Worm (Caenorhabditis elegans) whole organism, late embryonic: Measurements from ENCODE around the gene srh-279.

Experiments
- C08G9.2 ChIP-seq: sonication (generic microtip); optimal IDR thresholded peaks from 2 replicates; lab custom pipeline; 2016; ENCODE audit warnings: mild to moderate bottlenecking, missing genetic modification characterization, moderate library complexity, missing compliant biosample characterization
- C38D4.7 ChIP-seq: fragments of 200-800 bp; sonication (Bioruptor generic); optimal IDR thresholded peaks from 2 replicates; lab custom pipeline; 2018; ENCODE audit warnings: mild to moderate bottlenecking, missing genetic modification characterization, moderate library complexity, missing compliant biosample characterization
- ahr-1 ChIP-seq: sonication (generic microtip); optimal IDR thresholded peaks from 2 replicates; lab custom pipeline; 2016; ENCODE audit warnings: missing genetic modification characterization, missing compliant biosample characterization
- ceh-14 ChIP-seq: sonication (generic microtip); optimal IDR thresholded peaks from 2 replicates; lab custom pipeline; 2016; ENCODE audit warnings: missing genotype, missing genetic modification characterization, missing compliant biosample characterization
- ceh-19 ChIP-seq: fragments of 200-800 bp; sonication (Bioruptor generic); optimal IDR thresholded peaks from 2 replicates; lab custom pipeline; 2018; ENCODE audit warnings: mild to moderate bottlenecking, missing genetic modification characterization, missing compliant biosample characterization
- ceh-2 ChIP-seq: sonication (generic microtip); optimal IDR thresholded peaks from 2 replicates; lab custom pipeline; 2016; ENCODE audit warnings: missing genotype, missing genetic modification characterization, missing compliant biosample characterization
- ceh-22 ChIP-seq: sonication (generic microtip); optimal IDR thresholded peaks from 2 replicates; lab custom pipeline; 2017; ENCODE audit warnings: missing biosample characterization, missing genetic modification characterization
- ceh-24 ChIP-seq: sonication (generic microtip); optimal IDR thresholded peaks from 2 replicates; lab custom pipeline; 2016; ENCODE audit warnings: mild to moderate bottlenecking, missing genetic modification characterization, missing compliant biosample characterization
- ceh-30 ChIP-seq: fragments of 150-350 bp; optimal IDR thresholded peaks from 2 replicates; lab custom pipeline; 2014; ENCODE audit warnings: missing biosample characterization, missing genetic modification characterization
- ceh-31 ChIP-seq: sonication (generic microtip); optimal IDR thresholded peaks from 2 replicates; lab custom pipeline; 2016; ENCODE audit warnings: missing genetic modification characterization, missing compliant biosample characterization
- ceh-45 ChIP-seq: fragments of 200-800 bp; sonication (Bioruptor generic); IDR thresholded peaks from 2 replicates; pipeline ENCODE4 v1.3.6; 2022; ENCODE audit warnings: missing genetic modification reagents, missing genetic modification characterization, missing compliant biosample characterization
- ceh-48 ChIP-seq: sonication (generic microtip); optimal IDR thresholded peaks from 2 replicates; lab custom pipeline; 2016; ENCODE audit warnings: missing genetic modification characterization, inconsistent platforms, missing compliant biosample characterization
- ceh-6 ChIP-seq: fragments of 200-800 bp; sonication (Bioruptor generic); optimal IDR thresholded peaks from 2 replicates; lab custom pipeline; 2018; ENCODE audit warnings: mild to moderate bottlenecking, missing genetic modification characterization, missing compliant biosample characterization
- ceh-9 ChIP-seq: sonication (generic microtip); optimal IDR thresholded peaks from 2 replicates; lab custom pipeline; 2016; ENCODE audit warnings: mild to moderate bottlenecking, missing genetic modification characterization, inconsistent platforms, missing compliant biosample characterization
- dmd-4 ChIP-seq: sonication (generic microtip); optimal IDR thresholded peaks from 2 replicates; lab custom pipeline; 2016; ENCODE audit warnings: borderline replicate concordance, missing genetic modification characterization, missing compliant biosample characterization
- ets-4 ChIP-seq: sonication (generic microtip); optimal IDR thresholded peaks from 2 replicates; lab custom pipeline; 2016; ENCODE audit warnings: missing genetic modification characterization, missing compliant biosample characterization
- eyg-1 ChIP-seq: sonication (generic microtip); optimal IDR thresholded peaks from 2 replicates; lab custom pipeline; 2016; ENCODE audit warnings: missing genotype, missing genetic modification characterization, missing compliant biosample characterization
- fax-1 ChIP-seq: sonication (generic microtip); optimal IDR thresholded peaks from 2 replicates; lab custom pipeline; 2016; ENCODE audit warnings: missing genotype, missing genetic modification characterization, missing compliant biosample characterization
- fkh-10 ChIP-seq: fragments of 150-350 bp; optimal IDR thresholded peaks from 2 replicates; lab custom pipeline; 2014; ENCODE audit warnings: missing biosample characterization, missing genetic modification reagents, missing genetic modification characterization
- fkh-6 ChIP-seq: sonication (generic microtip); optimal IDR thresholded peaks from 2 replicates; lab custom pipeline; 2016; ENCODE audit warnings: missing genetic modification characterization, missing compliant biosample characterization
- gmeb-2 ChIP-seq: sonication (generic microtip); optimal IDR thresholded peaks from 2 replicates; lab custom pipeline; 2016; ENCODE audit warnings: missing genetic modification characterization, inconsistent platforms, missing compliant biosample characterization
- hlh-13 ChIP-seq: fragments of 200-800 bp; sonication (Bioruptor generic); optimal IDR thresholded peaks from 2 replicates; lab custom pipeline; 2018; ENCODE audit warnings: mild to moderate bottlenecking, missing genetic modification characterization, missing compliant biosample characterization
- hlh-15 ChIP-seq: sonication (generic microtip); optimal IDR thresholded peaks from 2 replicates; lab custom pipeline; 2016; ENCODE audit warnings: missing genetic modification characterization, missing compliant biosample characterization
- hlh-6 ChIP-seq: sonication (generic microtip); optimal IDR thresholded peaks from 2 replicates; lab custom pipeline; 2016; ENCODE audit warnings: missing genotype, missing genetic modification characterization, missing compliant biosample characterization
- hlh-8 ChIP-seq: sonication (generic microtip); optimal IDR thresholded peaks from 2 replicates; lab custom pipeline; 2016; ENCODE audit warnings: missing genotype, missing genetic modification characterization, missing compliant biosample characterization
- lim-6 ChIP-seq: sonication (generic microtip); optimal IDR thresholded peaks from 2 replicates; lab custom pipeline; 2016; ENCODE audit warnings: missing genetic modification characterization, missing compliant biosample characterization
- madf-2 ChIP-seq: sonication (generic microtip); optimal IDR thresholded peaks from 2 replicates; lab custom pipeline; 2017; ENCODE audit warnings: missing genetic modification characterization, missing compliant biosample characterization
- mec-3 ChIP-seq: sonication (generic microtip); optimal IDR thresholded peaks from 2 replicates; lab custom pipeline; 2016; ENCODE audit warnings: borderline replicate concordance, missing genetic modification characterization, missing compliant biosample characterization
- nfya-1 ChIP-seq: sonication (generic microtip); optimal IDR thresholded peaks from 2 replicates; lab custom pipeline; 2017; ENCODE audit warnings: missing genetic modification characterization, mild to moderate bottlenecking, missing compliant biosample characterization, antibody characterized with exemption, moderate library complexity
- npax-4 ChIP-seq: sonication (generic microtip); optimal IDR thresholded peaks from 2 replicates; lab custom pipeline; 2016; ENCODE audit warnings: missing genetic modification characterization, missing compliant biosample characterization
- pag-3 ChIP-seq: sonication (generic microtip); optimal IDR thresholded peaks from 2 replicates; lab custom pipeline; 2016; ENCODE audit warnings: missing compliant biosample characterization, missing genetic modification characterization, borderline replicate concordance
- pat-9 ChIP-seq: fragments of 200-800 bp; sonication (Bioruptor generic); optimal IDR thresholded peaks from 2 replicates; lab custom pipeline; 2018; ENCODE audit warnings: mild to moderate bottlenecking, missing genetic modification characterization, moderate library complexity, missing compliant biosample characterization
- pax-1 ChIP-seq: fragments of 150-350 bp; optimal IDR thresholded peaks from 2 replicates; lab custom pipeline; 2014; ENCODE audit warnings: missing biosample characterization, missing genetic modification characterization
- pha-2 ChIP-seq: sonication (generic microtip); optimal IDR thresholded peaks from 2 replicates; lab custom pipeline; 2017; ENCODE audit warnings: mild to moderate bottlenecking, missing genetic modification characterization, missing compliant biosample characterization
- pros-1 ChIP-seq: fragments of 150-350 bp; optimal IDR thresholded peaks from 2 replicates; lab custom pipeline; 2014; ENCODE audit warnings: missing biosample characterization, missing genetic modification reagents, missing genetic modification characterization
- rnt-1 ChIP-seq: sonication (generic microtip); optimal IDR thresholded peaks from 2 replicates; lab custom pipeline; 2016; ENCODE audit warnings: missing genetic modification characterization, missing compliant biosample characterization
- sox-4 ChIP-seq: sonication (generic microtip); optimal IDR thresholded peaks from 2 replicates; lab custom pipeline; 2017; ENCODE audit warnings: mild to moderate bottlenecking, missing genetic modification characterization, inconsistent platforms, missing compliant biosample characterization
- ttx-3 ChIP-seq: sonication (generic microtip); optimal IDR thresholded peaks from 2 replicates; lab custom pipeline; 2016; ENCODE audit warnings: missing genetic modification reagents, missing genetic modification characterization, missing compliant biosample characterization
- unc-3 ChIP-seq, 2 experiments: fragments of 200-800 bp in 1 of 2; sonication (Bioruptor generic) in 1 of 2; sonication (generic microtip) in 1 of 2; conservative IDR thresholded peaks in 1 of 2; optimal IDR thresholded peaks in 1 of 2; 2 replicates each; pipeline versions ENCODE4 v1.3.6 to Lab custom; 2016 to 2022; ENCODE audit warnings: missing compliant biosample characterization in 2 of 2, missing genetic modification characterization in 2 of 2, missing genetic modification reagents in 1 of 2
- unc-42 ChIP-seq: sonication (generic microtip); optimal IDR thresholded peaks from 2 replicates; lab custom pipeline; 2016; ENCODE audit warnings: missing genotype, missing genetic modification characterization, missing compliant biosample characterization
- zip-5 ChIP-seq: sonication (generic microtip); optimal IDR thresholded peaks from 2 replicates; lab custom pipeline; 2016; ENCODE audit warnings: missing genetic modification characterization, missing compliant biosample characterization
- ztf-16 ChIP-seq: sonication (generic microtip); optimal IDR thresholded peaks from 2 replicates; lab custom pipeline; 2017; ENCODE audit warnings: missing genetic modification characterization, missing compliant biosample characterization

The srh-279 gene

ce11 chrV:16155111-16155510, 37.1 kb upstream of the srh-279 start, which contains the start of gene str-97:
str-97 (minus strand) TSS chrV:16155211.
- TF ChIP-seq hlh-8 (tag; lab: Kevin White, UChicago) (no peak), fkh-6 (no peak), mec-3 (tag; lab: Kevin White, UChicago) (no peak), fkh-10 (GFP tag; lab: Kevin White, UChicago) (no peak), hlh-15 (no peak), fax-1 (tag; lab: Kevin White, UChicago) (no peak), eyg-1 (no peak), pag-3 (tag; lab: Kevin White, UChicago) (no peak), unc-3 (GFP tag; conservative IDR thresholded peaks at IDR 0.05; lab: Robert Waterston, UW) (no peak), unc-3 (tag; optimal IDR thresholded peaks at IDR 0.05; lab: Kevin White, UChicago) (no peak), ceh-45 (GFP tag; lab: Robert Waterston, UW) (no peak), ets-4 (tag; lab: Kevin White, UChicago) (no peak), ceh-22 (tag; lab: Kevin White, UChicago) (no peak), ceh-48 (tag; lab: Kevin White, UChicago) (no peak), ceh-19 (GFP tag; lab: Kevin White, UChicago) (no peak)

- TF ChIP-seq ztf-16 (no peak), unc-3 (GFP tag; conservative IDR thresholded peaks at IDR 0.05; lab: Robert Waterston, UW) (no peak), unc-3 (tag; optimal IDR thresholded peaks at IDR 0.05; lab: Kevin White, UChicago) (no peak), ceh-45 (GFP tag; lab: Robert Waterston, UW) (no peak), gmeb-2 (no peak), hlh-6 (tag; lab: Kevin White, UChicago) (no peak), ceh-48 (tag; lab: Kevin White, UChicago) (no peak), ceh-31 (tag; lab: Kevin White, UChicago) (no peak)
- TF ChIP-seq, all 69 proteins: peak for 0
Measured at ce11 chrV:16158391-16158790, 33.8 kb upstream of the srh-279 start, which contains the start of gene str-99. str-99 (minus strand) TSS chrV:16158491.

- TF ChIP-seq nfya-1 (tag; lab: Kevin White, UChicago) (no peak), gmeb-2 (no peak), eyg-1 (no peak), madf-2 (tag; lab: Kevin White, UChicago) (no peak), pha-2 (tag; lab: Kevin White, UChicago) (no peak), pag-3 (tag; lab: Kevin White, UChicago) (no peak), hlh-6 (tag; lab: Kevin White, UChicago) (no peak)
Measured at ce11 chrV:16159594-16159993, 32.6 kb upstream of the srh-279 start, which contains the start of gene F10A3.17. F10A3.17 (minus strand) TSS chrV:16159694.

ce11 chrV:16160087-16160486, 32.1 kb upstream of the srh-279 start:
- TF ChIP-seq madf-2 (tag; lab: Kevin White, UChicago) (no peak), C38D4.7 (GFP tag; lab: Kevin White, UChicago) (no peak), lim-6 (no peak), hlh-8 (tag; lab: Kevin White, UChicago) (no peak), ceh-24 (no peak), unc-42 (no peak), ahr-1 (tag; lab: Kevin White, UChicago) (no peak), pros-1 (tag; lab: Kevin White, UChicago) (no peak), ceh-6 (no peak), zip-5 (tag; lab: Kevin White, UChicago) (no peak), pat-9 (tag; lab: Kevin White, UChicago) (no peak), rnt-1 (tag; lab: Kevin White, UChicago) (no peak)

- TF ChIP-seq hlh-8 (tag; lab: Kevin White, UChicago) (no peak), ceh-14 (tag; lab: Kevin White, UChicago) (no peak), hlh-13 (no peak), sox-4 (tag; lab: Kevin White, UChicago) (no peak), npax-4 (tag; lab: Kevin White, UChicago) (no peak), ceh-30 (no peak), ttx-3 (tag; lab: Kevin White, UChicago) (no peak), dmd-4 (tag; lab: Kevin White, UChicago) (no peak), C08G9.2 (tag; lab: Kevin White, UChicago) (no peak), gmeb-2 (no peak), unc-42 (no peak), ceh-2 (tag; lab: Kevin White, UChicago) (no peak), rnt-1 (tag; lab: Kevin White, UChicago) (no peak), ceh-9 (tag; lab: Kevin White, UChicago) (no peak), lim-6 (no peak), nfya-1 (tag; lab: Kevin White, UChicago) (no peak), ceh-48 (tag; lab: Kevin White, UChicago) (no peak), pax-1 (no peak), C38D4.7 (GFP tag; lab: Kevin White, UChicago) (no peak)
Measured at ce11 chrV:16162124-16162735, 30.0 kb upstream of the srh-279 start, which contains the start of the genes str-109 and F10A3.11. str-109 (minus strand) TSS chrV:16162224. F10A3.11 (plus strand) TSS chrV:16162685.
